Worm (Caenorhabditis elegans) whole organism, L4 larva: ENCODE data around the gene fip-4.
A peak's percentile ranks its signal among the peaks of the same experiment; 100 is the strongest.

Experiments used
- D1046.2 ChIP-seq: fragments of 200-800 bp; sonication (Bioruptor generic); IDR thresholded peaks from 2 replicates; pipeline ENCODE4 v1.3.6; 2022; ENCODE audit warnings: missing genetic modification characterization, missing compliant biosample characterization
- F10B5.3 ChIP-seq: sonication (generic microtip); optimal IDR thresholded peaks from 2 replicates; lab custom pipeline; 2016; ENCODE audit warnings: mild to moderate bottlenecking, missing genetic modification characterization, missing compliant biosample characterization
- F37D6.2 ChIP-seq: sonication (generic microtip); optimal IDR thresholded peaks from 2 replicates; lab custom pipeline; 2016; ENCODE audit warnings: mild to moderate bottlenecking, missing genetic modification characterization, missing compliant biosample characterization
- F44E2.7 ChIP-seq: fragments of 200-800 bp; sonication (Bioruptor generic); IDR thresholded peaks from 2 replicates; pipeline ENCODE4 v2.1.2; 2022; ENCODE audit warnings: missing genetic modification characterization, missing compliant biosample characterization
- R02D3.7 ChIP-seq: fragments of 150-350 bp; sonication (generic microtip); optimal IDR thresholded peaks from 3 replicates; lab custom pipeline; 2014; ENCODE audit warnings: missing biosample characterization, missing genetic modification characterization
- T26A8.4 ChIP-seq: fragments of 200-800 bp; sonication (Bioruptor generic); IDR thresholded peaks from 2 replicates; pipeline ENCODE4 v1.3.6; 2022; ENCODE audit warnings: missing genetic modification characterization, missing compliant biosample characterization
- ZK337.2 ChIP-seq: fragments of 200-800 bp; sonication (Bioruptor generic); IDR thresholded peaks from 2 replicates; pipeline ENCODE4 v1.3.6; 2022; ENCODE audit warnings: missing genetic modification reagents, missing genetic modification characterization, missing compliant biosample characterization
- ZK546.5 ChIP-seq, 2 experiments: sonication (generic microtip); optimal IDR thresholded peaks; 2 replicates each; lab custom pipeline; 2017; ENCODE audit warnings: missing biosample characterization in 2 of 2, missing genetic modification characterization in 2 of 2
- aly-2 ChIP-seq: sonication (generic microtip); optimal IDR thresholded peaks from 2 replicates; lab custom pipeline; 2018; ENCODE audit warnings: missing biosample characterization, missing genetic modification characterization
- ama-1 ChIP-seq: fragments of 150-350 bp; optimal IDR thresholded peaks from 2 replicates; lab custom pipeline; 2014; ENCODE audit warnings: inconsistent platforms, mixed read lengths
- ceh-20 ChIP-seq: fragments of 200-800 bp; sonication (Bioruptor generic); IDR thresholded peaks from 2 replicates; pipeline ENCODE4 v1.3.6; 2022; ENCODE audit warnings: missing genetic modification reagents, missing genetic modification characterization, missing compliant biosample characterization
- ceh-28 ChIP-seq: fragments of 150-350 bp; optimal IDR thresholded peaks from 2 replicates; lab custom pipeline; 2014; ENCODE audit warnings: missing biosample characterization, missing genetic modification reagents, missing genetic modification characterization
- ceh-82 ChIP-seq: sonication (generic microtip); optimal IDR thresholded peaks from 2 replicates; lab custom pipeline; 2017; ENCODE audit warnings: missing biosample characterization, missing genetic modification characterization
- ctbp-1 ChIP-seq: fragments of 200-800 bp; sonication (Bioruptor generic); IDR thresholded peaks from 2 replicates; pipeline ENCODE4 v1.3.6; 2022; ENCODE audit warnings: missing genetic modification reagents, missing genetic modification characterization, missing compliant biosample characterization
- daf-12 ChIP-seq: fragments of 150-350 bp; optimal IDR thresholded peaks from 2 replicates; lab custom pipeline; 2014; ENCODE audit warnings: missing biosample characterization, missing genetic modification reagents, missing genetic modification characterization
- daf-16 ChIP-seq, 3 experiments: sonication (generic microtip); optimal IDR thresholded peaks; 2 replicates each; lab custom pipeline; 2016 to 2017; ENCODE audit warnings: missing genetic modification characterization in 3 of 3, missing genetic modification reagents in 3 of 3, mild to moderate bottlenecking in 2 of 3, missing compliant biosample characterization in 2 of 3, missing biosample characterization in 1 of 3, moderate library complexity in 1 of 3
- dmd-9 ChIP-seq: fragments of 200-800 bp; sonication (Bioruptor generic); IDR thresholded peaks from 2 replicates; pipeline ENCODE4 v1.3.6; 2022; ENCODE audit warnings: missing genetic modification reagents, missing genetic modification characterization, missing compliant biosample characterization
- duxl-1 ChIP-seq: sonication (generic microtip); optimal IDR thresholded peaks from 2 replicates; lab custom pipeline; 2016; ENCODE audit warnings: mild to moderate bottlenecking, missing genetic modification characterization, moderate library complexity, missing compliant biosample characterization; ENCODE audit not compliant: poor library complexity
- dve-1 ChIP-seq: sonication (generic microtip); optimal IDR thresholded peaks from 2 replicates; lab custom pipeline; 2017; ENCODE audit warnings: antibody characterized with exemption, mild to moderate bottlenecking, missing genetic modification characterization, missing compliant biosample characterization; ENCODE audit not compliant: insufficient read depth
- egl-27 ChIP-seq: sonication (generic microtip); optimal IDR thresholded peaks from 3 replicates; lab custom pipeline; 2017; ENCODE audit warnings: missing biosample characterization, missing genetic modification reagents, missing genetic modification characterization
- egl-43 ChIP-seq: fragments of 200-800 bp; sonication (Bioruptor generic); IDR thresholded peaks from 2 replicates; pipeline ENCODE4 v1.3.6; 2022; ENCODE audit warnings: missing genetic modification reagents, missing genetic modification characterization, missing compliant biosample characterization
- hif-1 ChIP-seq, 2 experiments: sonication (generic microtip); optimal IDR thresholded peaks; 2 replicates each; lab custom pipeline; 2016 to 2017; ENCODE audit warnings: missing compliant biosample characterization in 2 of 2, missing genetic modification characterization in 2 of 2, missing genetic modification reagents in 2 of 2, missing genotype in 2 of 2, mild to moderate bottlenecking in 1 of 2
- hlh-30 ChIP-seq: sonication (generic microtip); optimal IDR thresholded peaks from 2 replicates; lab custom pipeline; 2017; ENCODE audit warnings: antibody characterized with exemption, mild to moderate bottlenecking, missing genetic modification characterization, missing compliant biosample characterization; ENCODE audit not compliant: insufficient read depth
- hmg-1.1 ChIP-seq: fragments of 200-800 bp; sonication (Bioruptor generic); IDR thresholded peaks from 2 replicates; pipeline ENCODE4 v1.3.6; 2022; ENCODE audit warnings: missing genetic modification reagents, missing genetic modification characterization, missing compliant biosample characterization
- lsy-2 ChIP-seq, 2 experiments: fragments of 150-350 bp in 1 of 2; sonication (generic microtip) in 1 of 2; optimal IDR thresholded peaks; 2 replicates each; lab custom pipeline; 2014 to 2017; ENCODE audit warnings: missing biosample characterization in 2 of 2, missing genetic modification characterization in 2 of 2
- madf-9 ChIP-seq: fragments of 200-800 bp; sonication (Bioruptor generic); conservative IDR thresholded peaks from 2 replicates; pipeline ENCODE4 v1.3.6; 2022; ENCODE audit warnings: missing genetic modification reagents, missing genetic modification characterization, missing compliant biosample characterization
- mdl-1 ChIP-seq, 2 experiments: fragments of 150-350 bp in 1 of 2; sonication (generic microtip) in 1 of 2; optimal IDR thresholded peaks; 2 replicates each; lab custom pipeline; 2014 to 2017; ENCODE audit warnings: missing biosample characterization in 2 of 2, missing genetic modification characterization in 2 of 2
- mxl-3 ChIP-seq: fragments of 200-800 bp; sonication (Bioruptor generic); optimal IDR thresholded peaks from 2 replicates; lab custom pipeline; 2018; ENCODE audit warnings: mild to moderate bottlenecking, missing genetic modification characterization, missing compliant biosample characterization
- nhr-10 ChIP-seq: fragments of 150-350 bp; optimal IDR thresholded peaks from 2 replicates; lab custom pipeline; 2014; ENCODE audit warnings: missing biosample characterization, missing genetic modification characterization
- nhr-11 ChIP-seq: fragments of 150-350 bp; optimal IDR thresholded peaks from 2 replicates; lab custom pipeline; 2014; ENCODE audit warnings: missing biosample characterization, missing genetic modification characterization
- nhr-111 ChIP-seq: fragments of 200-800 bp; sonication (Bioruptor generic); optimal IDR thresholded peaks from 2 replicates; lab custom pipeline; 2018; ENCODE audit warnings: mild to moderate bottlenecking, missing genetic modification characterization, missing compliant biosample characterization
- nhr-237 ChIP-seq: sonication (generic microtip); optimal IDR thresholded peaks from 2 replicates; lab custom pipeline; 2017; ENCODE audit warnings: missing biosample characterization, missing genetic modification characterization
- nhr-25 ChIP-seq: sonication (generic microtip); optimal IDR thresholded peaks from 2 replicates; lab custom pipeline; 2017; ENCODE audit warnings: missing genetic modification characterization, mild to moderate bottlenecking, missing compliant biosample characterization, antibody characterized with exemption, moderate library complexity, borderline replicate concordance; ENCODE audit not compliant: insufficient read depth
- nhr-28 ChIP-seq: fragments of 150-350 bp; optimal IDR thresholded peaks from 2 replicates; lab custom pipeline; 2014; ENCODE audit warnings: missing biosample characterization, missing genetic modification characterization
- nhr-41 ChIP-seq: fragments of 200-800 bp; sonication (Bioruptor generic); IDR thresholded peaks from 2 replicates; pipeline ENCODE4 v1.3.6; 2022; ENCODE audit warnings: missing genetic modification reagents, missing genetic modification characterization, missing compliant biosample characterization
- nhr-6 ChIP-seq: fragments of 150-350 bp; optimal IDR thresholded peaks from 2 replicates; lab custom pipeline; 2014; ENCODE audit warnings: missing biosample characterization, missing genetic modification characterization
- nhr-77 ChIP-seq: fragments of 150-350 bp; optimal IDR thresholded peaks from 2 replicates; lab custom pipeline; 2014; ENCODE audit warnings: missing biosample characterization, missing genetic modification characterization
- pha-4 ChIP-seq, 2 experiments: fragments of 150-350 bp in 1 of 2; fragments of 200-800 bp in 1 of 2; sonication (Bioruptor generic) in 1 of 2; IDR thresholded peaks in 1 of 2; optimal IDR thresholded peaks in 1 of 2; 2 replicates each; pipeline versions ENCODE4 v1.3.6 to Lab custom; 2014 to 2022; ENCODE audit warnings: missing genetic modification characterization in 2 of 2, missing genetic modification reagents in 2 of 2, missing biosample characterization in 1 of 2, missing compliant biosample characterization in 1 of 2
- php-3 ChIP-seq: fragments of 200-800 bp; sonication (Bioruptor generic); IDR thresholded peaks from 2 replicates; pipeline ENCODE4 v1.3.6; 2022; ENCODE audit warnings: missing genetic modification reagents, missing genetic modification characterization, missing compliant biosample characterization
- pqm-1 ChIP-seq: sonication (generic microtip); optimal IDR thresholded peaks from 2 replicates; lab custom pipeline; 2017; ENCODE audit warnings: missing biosample characterization, missing genetic modification characterization
- rbr-2 ChIP-seq: sonication (generic microtip); optimal IDR thresholded peaks from 2 replicates; lab custom pipeline; 2016; ENCODE audit warnings: missing genotype, missing genetic modification characterization, missing compliant biosample characterization
- sdz-12 ChIP-seq: fragments of 200-800 bp; sonication (Bioruptor generic); optimal IDR thresholded peaks from 2 replicates; lab custom pipeline; 2018; ENCODE audit warnings: mild to moderate bottlenecking, missing genetic modification characterization, missing compliant biosample characterization
- skn-1 ChIP-seq: fragments of 150-350 bp; optimal IDR thresholded peaks from 2 replicates; lab custom pipeline; 2014; ENCODE audit warnings: missing biosample characterization, missing genetic modification characterization
- snpc-1.2 ChIP-seq: fragments of 200-800 bp; sonication (Bioruptor generic); IDR thresholded peaks from 2 replicates; pipeline ENCODE4 v1.3.6; 2022; ENCODE audit warnings: missing genetic modification reagents, missing genetic modification characterization, missing compliant biosample characterization
- tra-1 ChIP-seq: fragments of 200-800 bp; sonication (Bioruptor generic); IDR thresholded peaks from 2 replicates; pipeline ENCODE4 v1.3.6; 2022; ENCODE audit warnings: missing genetic modification reagents, missing genetic modification characterization, missing compliant biosample characterization
- vab-7 ChIP-seq: fragments of 200-800 bp; sonication (Bioruptor generic); IDR thresholded peaks from 2 replicates; pipeline ENCODE4 v1.3.6; 2022; ENCODE audit warnings: missing genetic modification reagents, missing genetic modification characterization, missing compliant biosample characterization
- zfp-3 ChIP-seq: fragments of 200-800 bp; sonication (Bioruptor generic); conservative IDR thresholded peaks from 2 replicates; pipeline ENCODE4 v1.3.6; 2022; ENCODE audit warnings: missing genetic modification reagents, missing genetic modification characterization, missing compliant biosample characterization
- ztf-11 ChIP-seq: fragments of 150-350 bp; optimal IDR thresholded peaks from 2 replicates; lab custom pipeline; 2014; ENCODE audit warnings: missing biosample characterization, missing genetic modification characterization
- ztf-7 ChIP-seq: fragments of 150-350 bp; optimal IDR thresholded peaks from 2 replicates; lab custom pipeline; 2014; ENCODE audit warnings: missing biosample characterization, missing genetic modification characterization

Gene fip-4

ce11 chrV:8610633-8611404 is at the start of gene fip-4:
Gene fip-4 (minus strand): TSS chrV:8611268.
- TF ChIP-seq daf-12 (tag; lab: Kevin White, UChicago) (no peak), ceh-20 (GFP tag; lab: Robert Waterston, UW) (no peak), hif-1 (tag; optimal IDR thresholded peaks at IDR 0.05; lab: Kevin White, UChicago) (no peak), sdz-12 (GFP tag; lab: Kevin White, UChicago) (no peak), ZK546.5 (tag; optimal IDR thresholded peaks at IDR 0.05; lab: Kevin White, UChicago) (no peak), hmg-1.1 (GFP tag; lab: Robert Waterston, UW) (peak; percentile 48), vab-7 (GFP tag; lab: Robert Waterston, UW) (no peak), dmd-9 (GFP tag; lab: Robert Waterston, UW) (no peak), mdl-1 (tag; optimal IDR thresholded peaks at IDR 0.05; lab: Kevin White, UChicago) (peak in 1 of 2 experiments; percentile 60), nhr-11 (tag; lab: Kevin White, UChicago) (no peak), ctbp-1 (no peak), nhr-10 (no peak), R02D3.7 (no peak), hlh-30 (tag; lab: Kevin White, UChicago) (peak; percentile 87), zfp-3 (GFP tag; lab: Robert Waterston, UW) (no peak), ceh-28 (tag; lab: Kevin White, UChicago) (no peak), ceh-82 (no peak), ztf-7 (tag; lab: Kevin White, UChicago) (no peak), nhr-28 (tag; lab: Kevin White, UChicago) (peak; percentile 82), dve-1 (tag; lab: Kevin White, UChicago) (peak; percentile 62), F44E2.7 (no peak), egl-27 (no peak), nhr-25 (peak; percentile 69), daf-16 (GFP tag; optimal IDR thresholded peaks at IDR 0.05; lab: Kevin White, UChicago) (no peak), daf-16 (tag; optimal IDR thresholded peaks at IDR 0.05; lab: Kevin White, UChicago) (peak; percentile 78), snpc-1.2 (GFP tag; lab: Robert Waterston, UW) (no peak), F37D6.2 (tag; lab: Kevin White, UChicago) (no peak), mxl-3 (GFP tag; lab: Kevin White, UChicago) (peak; percentile 57), duxl-1 (tag; lab: Kevin White, UChicago) (no peak), F10B5.3 (tag; lab: Kevin White, UChicago) (no peak), T26A8.4 (GFP tag; lab: Robert Waterston, UW) (no peak), rbr-2 (tag; lab: Kevin White, UChicago) (no peak), nhr-237 (no peak), skn-1 (tag; lab: Kevin White, UChicago) (no peak), madf-9 (GFP tag; lab: Robert Waterston, UW) (no peak), D1046.2 (GFP tag; lab: Robert Waterston, UW) (no peak), tra-1 (no peak), nhr-77 (tag; lab: Kevin White, UChicago) (peak; percentile 57), nhr-41 (GFP tag; lab: Robert Waterston, UW) (peak; percentile 57; the same call in 1 of the 2 replicates), nhr-6 (tag; lab: Kevin White, UChicago) (no peak), ama-1 (lab: Kevin White, UChicago) (peak; percentile 76), php-3 (no peak), pha-4 (GFP tag; IDR thresholded peaks at IDR 0.05; lab: Robert Waterston, UW) (no peak), pha-4 (tag; optimal IDR thresholded peaks at IDR 0.05; lab: Kevin White, UChicago) (peak; percentile 92), ZK337.2 (GFP tag; lab: Robert Waterston, UW) (no peak), pqm-1 (tag; lab: Kevin White, UChicago) (peak; percentile 11), nhr-111 (GFP tag; lab: Kevin White, UChicago) (no peak), aly-2 (no peak), ztf-11 (tag; lab: Kevin White, UChicago) (no peak), egl-43 (GFP tag; lab: Robert Waterston, UW) (no peak), lsy-2 (tag; optimal IDR thresholded peaks at IDR 0.05; lab: Kevin White, UChicago) (no peak)
